Worm (Caenorhabditis elegans): ENCODE results near the gene mex-5.

Gene mex-5

DNA sequence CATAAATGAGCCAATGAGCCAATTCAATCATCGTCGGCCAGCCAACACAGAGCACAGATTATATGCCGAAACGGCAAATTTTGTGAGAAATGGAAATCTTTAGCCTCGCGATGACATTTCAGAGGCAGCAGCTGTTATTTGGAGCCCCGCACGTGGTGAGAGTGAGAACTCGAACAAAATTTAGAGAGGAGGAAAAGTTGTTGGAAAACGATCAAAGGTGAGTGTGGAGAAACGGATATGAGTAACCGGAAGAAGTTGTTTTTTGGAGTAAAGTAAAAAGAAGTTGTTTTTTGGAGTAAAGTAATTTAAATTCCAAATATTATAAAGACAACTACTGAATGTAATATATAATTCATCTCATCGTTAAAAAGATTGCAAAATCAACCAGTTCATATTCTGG, 45.2 kb downstream of the mex-5 start, which contains the start of gene Y62E10A.13 (continued):
- TF ChIP-seq zim-3 (tag; optimal IDR thresholded peaks at IDR 0.05) (no peak), cebp-2 (GFP tag; IDR thresholded peaks at IDR 0.05) (peak; percentile 84; the same call in 1 of the 2 replicates), F52B5.7 (tag; optimal IDR thresholded peaks at IDR 0.05) (no peak), F49E8.2 (tag; optimal IDR thresholded peaks at IDR 0.05; ENCODE audit: insufficient read depth) (peak; percentile 46), madf-6 (GFP tag; IDR thresholded peaks at IDR 0.05) (peak; percentile 64), chd-7 (tag; optimal IDR thresholded peaks at IDR 0.05) (peak; percentile 50), tlf-1 (GFP tag; optimal IDR thresholded peaks at IDR 0.05) (peak; percentile 42), atf-7 (tag; optimal IDR thresholded peaks at IDR 0.05) (peak; percentile 22)

DNA sequence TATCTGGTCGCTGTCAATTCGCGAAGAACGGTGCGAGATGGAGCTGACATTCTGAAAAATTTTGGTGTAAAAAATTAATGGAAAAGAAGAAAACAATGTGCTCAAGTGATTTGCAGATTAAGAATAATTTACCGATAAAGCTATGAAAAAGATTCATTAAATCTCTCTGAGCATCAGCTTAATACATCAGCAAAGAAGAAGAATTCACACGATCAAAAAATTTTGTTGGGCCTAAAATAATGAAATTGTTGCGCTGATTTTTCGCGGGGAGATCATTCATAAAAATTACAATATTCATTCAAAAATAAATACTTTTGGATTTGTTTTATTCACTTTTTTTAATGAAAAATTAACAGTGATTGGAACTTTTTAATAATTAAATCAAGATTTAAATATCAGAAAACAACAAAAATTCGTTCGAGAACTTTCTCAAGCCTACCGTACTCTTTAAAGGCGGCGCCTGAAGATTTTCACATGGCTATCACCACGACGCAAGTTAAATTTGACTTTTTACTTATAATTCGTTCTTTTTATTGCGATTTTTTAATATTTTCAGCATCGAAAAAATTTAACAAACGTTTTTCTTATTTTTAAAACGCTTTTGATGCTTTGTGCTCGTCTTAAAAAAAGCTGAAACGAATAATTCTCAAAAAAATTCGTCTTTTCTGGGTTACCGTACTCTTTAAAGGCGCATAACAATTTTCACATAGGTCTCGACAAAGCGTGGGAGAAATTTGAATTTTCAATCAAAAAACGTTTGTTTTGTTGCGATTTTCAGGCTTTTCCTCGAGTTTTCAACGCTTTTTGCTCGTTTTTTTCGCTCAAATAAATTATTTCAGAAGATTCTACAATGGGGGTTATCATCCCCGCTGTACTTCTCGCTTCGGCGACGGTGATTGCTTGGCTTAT, 47.2 kb downstream of the mex-5 start, which contains the start of the genes memi-2 and cyp-31A5:
Gene memi-2, minus strand, starts transcription at position 51 of the 909 bp plus-strand sequence.
Gene cyp-31A5, plus strand, starts transcription at position 834 of the 909 bp plus-strand sequence.
- TF ChIP-seq zfh-2 (GFP tag; conservative IDR thresholded peaks at IDR 0.05) (no peak), snpc-4 (GFP tag; optimal IDR thresholded peaks at IDR 0.05) (no peak), snpc-4 (tag; optimal IDR thresholded peaks at IDR 0.05) (peak in 1 of 4 experiments; percentile 36), hsf-1 (GFP tag; IDR thresholded peaks at IDR 0.05) (peak; percentile 89), T07F8.4 (tag; optimal IDR thresholded peaks at IDR 0.05) (no peak), ztf-3 (GFP tag; optimal IDR thresholded peaks at IDR 0.05) (no peak), F33H1.4 (GFP tag; IDR thresholded peaks at IDR 0.05) (peak; percentile 59), snpc-1.1 (tag; optimal IDR thresholded peaks at IDR 0.05; ENCODE audit: insufficient read depth) (no peak), cebp-2 (GFP tag; IDR thresholded peaks at IDR 0.05) (no peak), ceh-91 (GFP tag; IDR thresholded peaks at IDR 0.05) (0 out of 2 replicates have a peak, but pooled peaks have one; percentile 32), ztf-26 (tag; optimal IDR thresholded peaks at IDR 0.05) (no peak), sptf-2 (GFP tag; optimal IDR thresholded peaks at IDR 0.05) (no peak), efl-1 (GFP tag; optimal IDR thresholded peaks at IDR 0.05) (peak; percentile 64), K11D2.4 (GFP tag; IDR thresholded peaks at IDR 0.05) (no peak), madf-6 (GFP tag; IDR thresholded peaks at IDR 0.05) (peak; percentile 66), F39B2.1 (GFP tag; IDR thresholded peaks at IDR 0.05) (no peak), ceh-79 (tag; optimal IDR thresholded peaks at IDR 0.05) (no peak), unc-62 (GFP tag; optimal IDR thresholded peaks at IDR 0.05) (no peak), egl-18 (GFP tag; IDR thresholded peaks at IDR 0.05) (no peak), Y53F4B.3 (GFP tag; IDR thresholded peaks at IDR 0.05) (no peak), snpc-1.3 (tag; optimal IDR thresholded peaks at IDR 0.05; ENCODE audit: insufficient read depth) (peak; percentile 17), lin-35 (GFP tag; optimal IDR thresholded peaks at IDR 0.05) (no peak), lsl-1 (GFP tag; optimal IDR thresholded peaks at IDR 0.05) (peak; percentile 81), sdz-38 (tag; optimal IDR thresholded peaks at IDR 0.05) (no peak)
